Fruit fly (Drosophila melanogaster): ENCODE measurements around the gene Polr3C.
A peak's percentile ranks its signal among the peaks of the same experiment; 100 is the strongest.

Gene Polr3C

DNA sequence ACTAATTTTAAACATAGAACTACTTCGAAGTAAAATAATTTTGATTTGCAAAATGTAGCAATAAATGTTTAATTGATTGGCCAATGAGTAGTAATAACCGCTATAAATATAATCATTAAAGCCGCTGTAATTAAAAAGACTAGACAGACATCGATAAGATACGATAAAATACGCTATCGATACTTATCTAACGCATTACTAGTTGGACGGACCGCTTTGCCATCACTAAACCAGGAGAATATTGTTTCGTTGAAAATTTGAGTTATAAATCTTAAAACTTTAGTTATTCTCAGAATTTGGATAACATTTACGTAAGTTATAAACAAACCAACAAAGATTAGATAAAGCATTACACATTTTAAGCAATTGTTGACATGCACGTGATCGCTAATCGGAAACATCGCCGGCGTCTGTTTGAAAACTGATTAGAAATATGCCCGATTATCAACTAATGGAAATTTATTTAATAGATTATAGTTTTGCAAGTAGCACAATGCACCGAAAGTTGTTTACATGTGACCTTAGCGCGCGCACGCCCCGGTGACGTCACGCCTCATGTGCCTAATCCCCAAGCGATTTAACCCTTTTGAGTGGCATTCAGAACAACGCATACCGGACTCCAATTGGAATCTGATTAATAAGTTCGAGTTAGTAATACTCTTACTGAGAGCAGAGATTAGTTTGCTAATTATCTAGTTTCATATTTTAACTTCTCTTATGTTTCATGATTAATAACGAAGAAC, 20.6 kb upstream of the Polr3C start, which contains the start of gene Desat1 (continued):
- TF ChIP-seq Atf6 (GFP tag; IDR thresholded peaks at IDR 0.05) (no peak), CG15514 (GFP tag; optimal IDR thresholded peaks at IDR 0.05) (peak; percentile 41), D19A (tag; optimal IDR thresholded peaks at IDR 0.05) (peak; percentile 55), CG11695 (GFP tag; IDR thresholded peaks at IDR 0.05) (no peak), Lim3 (GFP tag; IDR thresholded peaks at IDR 0.05) (no peak), CG10565 (GFP tag; optimal IDR thresholded peaks at IDR 0.05) (no peak), knrl (GFP tag; IDR thresholded peaks at IDR 0.05; ENCODE audit: partially characterized antibody) (peak; percentile 90), corto (GFP tag; optimal IDR thresholded peaks at IDR 0.05) (no peak), CTCF (GFP tag; optimal IDR thresholded peaks at IDR 0.05) (peak; percentile 14), ssp (GFP tag; IDR thresholded peaks at IDR 0.05) (no peak), maf-S (GFP tag; optimal IDR thresholded peaks at IDR 0.05) (no peak), Mad (GFP tag; optimal IDR thresholded peaks at IDR 0.05) (no peak), H15 (GFP tag; IDR thresholded peaks at IDR 0.05) (no peak), CG10431 (GFP tag; optimal IDR thresholded peaks at IDR 0.05) (no peak), hb (GFP tag; IDR thresholded peaks at IDR 0.05; ENCODE audit: partially characterized antibody) (peak; percentile 79), D19B (GFP tag; optimal IDR thresholded peaks at IDR 0.05) (no peak), CG2116 (GFP tag; optimal IDR thresholded peaks at IDR 0.05) (peak; percentile 87), CG16815 (GFP tag; optimal IDR thresholded peaks at IDR 0.05) (no peak), CG1603 (tag; optimal IDR thresholded peaks at IDR 0.05) (peak; percentile 27), Max (GFP tag; optimal IDR thresholded peaks at IDR 0.05) (no peak), CG18011 (GFP tag; optimal IDR thresholded peaks at IDR 0.05) (no peak), HmgZ (tag; optimal IDR thresholded peaks at IDR 0.05) (peak; percentile 36), trem (tag; optimal IDR thresholded peaks at IDR 0.05) (peak; percentile 79), danr (GFP tag; IDR thresholded peaks at IDR 0.05) (no peak), Dbx (GFP tag; IDR thresholded peaks at IDR 0.05) (no peak), Rfx (GFP tag; IDR thresholded peaks at IDR 0.05) (no peak), onecut (GFP tag; IDR thresholded peaks at IDR 0.05) (no peak), CG14014 (GFP tag; IDR thresholded peaks at IDR 0.05) (no peak), CG13296 (GFP tag; optimal IDR thresholded peaks at IDR 0.05) (no peak), HmgD (GFP tag; optimal IDR thresholded peaks at IDR 0.05) (no peak), inv (GFP tag; IDR thresholded peaks at IDR 0.05; ENCODE audit: partially characterized antibody) (peak; percentile 82), CHES-1-like (GFP tag; optimal IDR thresholded peaks at IDR 0.05) (peak; percentile 5), gfzf (GFP tag; optimal IDR thresholded peaks at IDR 0.05) (peak; percentile 34), E2f2 (GFP tag; IDR thresholded peaks at IDR 0.05) (peak; percentile 49; the same call in 1 of the 2 replicates), Blimp-1 (GFP tag; optimal IDR thresholded peaks at IDR 0.05) (no peak), eyg (GFP tag; optimal IDR thresholded peaks at IDR 0.05) (no peak), bbx (GFP tag; IDR thresholded peaks at IDR 0.05; ENCODE audit: partially characterized antibody) (peak; percentile 96), Vsx1 (GFP tag; optimal IDR thresholded peaks at IDR 0.05) (no peak), ap (GFP tag; IDR thresholded peaks at IDR 0.05) (no peak), bsh (GFP tag; optimal IDR thresholded peaks at IDR 0.05) (no peak), Pdp1 (GFP tag; optimal IDR thresholded peaks at IDR 0.05) (peak in 1 of 2 experiments; percentile 60), Antp (GFP tag; optimal IDR thresholded peaks at IDR 0.05) (no peak), YL-1 (GFP tag; optimal IDR thresholded peaks at IDR 0.05) (peak; percentile 55), al (GFP tag; IDR thresholded peaks at IDR 0.05) (no peak), CG17912 (GFP tag; optimal IDR thresholded peaks at IDR 0.05) (no peak), CG7987 (GFP tag; optimal IDR thresholded peaks at IDR 0.05) (peak; percentile 80), CG17328 (GFP tag; IDR thresholded peaks at IDR 0.05) (no peak), otp (GFP tag; IDR thresholded peaks at IDR 0.05) (no peak), tna (GFP tag; IDR thresholded peaks at IDR 0.05; ENCODE audit: partially characterized antibody) (peak; percentile 81), grn (GFP tag; optimal IDR thresholded peaks at IDR 0.05) (no peak)
